Fruit fly (Drosophila melanogaster): ENCODE measurements around the gene CG10324.

DNA sequence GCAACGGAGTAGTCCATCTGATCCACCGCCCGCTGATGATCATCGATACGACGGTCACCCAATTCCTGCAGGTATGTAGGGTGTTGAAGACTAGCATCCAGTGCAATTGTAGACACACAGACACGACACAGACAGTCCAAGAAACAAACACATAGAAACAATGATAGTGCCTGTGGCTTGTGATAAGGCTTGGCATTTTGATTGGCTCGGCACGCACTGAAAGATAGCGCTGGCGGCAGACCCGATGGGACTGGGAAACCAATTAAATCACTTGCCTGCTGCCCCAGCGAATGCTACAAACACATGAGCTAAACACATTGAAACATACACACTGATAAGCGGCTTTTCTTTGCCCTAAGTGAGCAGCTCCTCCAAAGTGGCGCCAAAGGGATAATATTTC is 14.1 kb downstream of the CG10324 start:
- TF ChIP-seq br (GFP tag; optimal IDR thresholded peaks at IDR 0.05), result no peak
- no peak for TF ChIP-seq Dif (GFP tag; optimal IDR thresholded peaks at IDR 0.05; ENCODE audit: partially characterized antibody)
- TF ChIP-seq Abd-B (GFP tag; optimal IDR thresholded peaks at IDR 0.05), result no peak
- no peak for TF ChIP-seq h (GFP tag; optimal IDR thresholded peaks at IDR 0.05)

Measured in whole organism, wandering third instar larva.